Fruit fly (Drosophila melanogaster) S2 (cell line): Measurements from ENCODE around the gene EMC5.

ENCODE experiments used
- CG8478 ChIP-seq: fragments of >200 bp; optimal IDR thresholded peaks from 2 replicates; lab custom pipeline; 2018
- CTCF ChIP-seq, 2 experiments: fragments of >200 bp; optimal IDR thresholded peaks; 2 replicates each; lab custom pipeline; 2018

DNA sequence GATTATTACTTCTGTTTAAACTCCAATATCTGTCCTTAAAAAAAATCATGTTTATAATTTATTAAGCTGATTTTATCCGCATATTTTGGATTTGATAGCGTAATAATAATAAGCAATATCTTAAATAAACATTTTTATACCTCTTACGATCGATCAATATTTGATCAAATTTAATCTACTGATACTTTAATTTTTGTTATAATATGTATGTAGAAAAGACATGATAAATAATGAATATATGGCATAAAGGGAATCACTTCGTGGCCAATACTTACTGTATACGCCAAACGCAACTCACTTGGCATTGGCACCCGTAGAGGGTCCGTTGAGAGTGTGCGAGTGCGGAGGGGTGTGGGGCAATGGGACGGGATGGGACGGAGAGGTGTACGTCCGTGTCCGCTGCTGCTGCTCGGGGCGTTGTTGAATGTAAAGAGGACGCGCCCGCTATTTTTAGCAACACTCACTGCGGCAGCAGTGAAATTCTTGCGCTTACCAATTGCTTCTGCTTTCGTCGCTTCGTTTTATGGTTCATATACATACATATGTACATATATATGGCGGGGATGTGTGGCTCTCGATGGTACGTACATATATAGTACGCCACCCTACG lies 48.7 kb downstream of the EMC5 start:
- no peak for TF ChIP-seq CTCF (optimal IDR thresholded peaks at IDR 0.05; lab: Kevin White, UChicago)
- TF ChIP-seq CG8478 (lab: Kevin White, UChicago), result no peak
